Worm (Caenorhabditis elegans) whole organism, L4 larva: ENCODE data around the gene pigs-1.

Experiments used
- D1046.2 ChIP-seq: fragments of 200-800 bp; sonication (Bioruptor generic); IDR thresholded peaks from 2 replicates; pipeline ENCODE4 v1.3.6; 2022; ENCODE audit warnings: missing genetic modification characterization, missing compliant biosample characterization
- F37D6.2 ChIP-seq: sonication (generic microtip); optimal IDR thresholded peaks from 2 replicates; lab custom pipeline; 2016; ENCODE audit warnings: mild to moderate bottlenecking, missing genetic modification characterization, missing compliant biosample characterization
- F44E2.7 ChIP-seq: fragments of 200-800 bp; sonication (Bioruptor generic); IDR thresholded peaks from 2 replicates; pipeline ENCODE4 v2.1.2; 2022; ENCODE audit warnings: missing genetic modification characterization, missing compliant biosample characterization
- T20F7.1 ChIP-seq: fragments of 200-800 bp; sonication (Bioruptor generic); optimal IDR thresholded peaks from 2 replicates; lab custom pipeline; 2018; ENCODE audit warnings: mild to moderate bottlenecking, missing genetic modification characterization, missing compliant biosample characterization
- Y5F2A.4 ChIP-seq: fragments of 200-800 bp; sonication (Bioruptor generic); optimal IDR thresholded peaks from 2 replicates; lab custom pipeline; 2018; ENCODE audit warnings: mild to moderate bottlenecking, missing genetic modification characterization, missing compliant biosample characterization
- Y75B8A.6 ChIP-seq: fragments of 200-800 bp; sonication (Bioruptor generic); IDR thresholded peaks from 2 replicates; pipeline ENCODE4 v1.3.6; 2022; ENCODE audit warnings: missing genetic modification reagents, missing genetic modification characterization, missing compliant biosample characterization
- ZK337.2 ChIP-seq: fragments of 200-800 bp; sonication (Bioruptor generic); IDR thresholded peaks from 2 replicates; pipeline ENCODE4 v1.3.6; 2022; ENCODE audit warnings: missing genetic modification reagents, missing genetic modification characterization, missing compliant biosample characterization
- ZK546.5 ChIP-seq, 2 experiments: sonication (generic microtip); optimal IDR thresholded peaks; 2 replicates each; lab custom pipeline; 2017; ENCODE audit warnings: missing biosample characterization in 2 of 2, missing genetic modification characterization in 2 of 2
- aha-1 ChIP-seq: fragments of 150-350 bp; peaks from one replicate; lab custom pipeline; 2014; ENCODE audit warnings: missing biosample characterization, missing genetic modification characterization
- arid-1 ChIP-seq: fragments of 200-800 bp; sonication (Bioruptor generic); conservative IDR thresholded peaks from 2 replicates; pipeline ENCODE4 v1.3.6; 2022; ENCODE audit warnings: missing genetic modification reagents, missing genetic modification characterization, missing compliant biosample characterization
- attf-4 ChIP-seq: sonication (generic microtip); optimal IDR thresholded peaks from 3 replicates; lab custom pipeline; 2017; ENCODE audit warnings: missing biosample characterization, missing genetic modification characterization
- ceh-28 ChIP-seq: fragments of 150-350 bp; optimal IDR thresholded peaks from 2 replicates; lab custom pipeline; 2014; ENCODE audit warnings: missing biosample characterization, missing genetic modification reagents, missing genetic modification characterization
- ces-1 ChIP-seq: fragments of 150-350 bp; sonication (generic microtip); optimal IDR thresholded peaks from 4 replicates; lab custom pipeline; 2014; ENCODE audit warnings: missing biosample characterization, missing genetic modification reagents, missing genetic modification characterization
- ctbp-1 ChIP-seq: fragments of 200-800 bp; sonication (Bioruptor generic); IDR thresholded peaks from 2 replicates; pipeline ENCODE4 v1.3.6; 2022; ENCODE audit warnings: missing genetic modification reagents, missing genetic modification characterization, missing compliant biosample characterization
- daf-8 ChIP-seq: fragments of 200-800 bp; sonication (Bioruptor generic); IDR thresholded peaks from 2 replicates; pipeline ENCODE4 v1.3.6; 2022; ENCODE audit warnings: missing genetic modification characterization, missing compliant biosample characterization
- dmd-6 ChIP-seq: fragments of 200-800 bp; sonication (Bioruptor generic); IDR thresholded peaks from 2 replicates; pipeline ENCODE4 v1.3.6; 2022; ENCODE audit warnings: missing genetic modification reagents, missing genetic modification characterization, missing compliant biosample characterization
- dpl-1 ChIP-seq: fragments of 150-350 bp; optimal IDR thresholded peaks from 2 replicates; lab custom pipeline; 2014; ENCODE audit warnings: missing biosample characterization, missing genetic modification reagents, missing genetic modification characterization
- duxl-1 ChIP-seq: sonication (generic microtip); optimal IDR thresholded peaks from 2 replicates; lab custom pipeline; 2016; ENCODE audit warnings: mild to moderate bottlenecking, missing genetic modification characterization, moderate library complexity, missing compliant biosample characterization; ENCODE audit not compliant: poor library complexity
- dve-1 ChIP-seq: sonication (generic microtip); optimal IDR thresholded peaks from 2 replicates; lab custom pipeline; 2017; ENCODE audit warnings: antibody characterized with exemption, mild to moderate bottlenecking, missing genetic modification characterization, missing compliant biosample characterization; ENCODE audit not compliant: insufficient read depth
- egl-43 ChIP-seq: fragments of 200-800 bp; sonication (Bioruptor generic); IDR thresholded peaks from 2 replicates; pipeline ENCODE4 v1.3.6; 2022; ENCODE audit warnings: missing genetic modification reagents, missing genetic modification characterization, missing compliant biosample characterization
- fos-1 ChIP-seq: fragments of 150-350 bp; optimal IDR thresholded peaks from 2 replicates; lab custom pipeline; 2014; ENCODE audit warnings: missing biosample characterization, missing genetic modification characterization
- gei-8 ChIP-seq: fragments of 200-800 bp; sonication (Bioruptor generic); optimal IDR thresholded peaks from 2 replicates; lab custom pipeline; 2018; ENCODE audit warnings: mild to moderate bottlenecking, missing genetic modification characterization, missing compliant biosample characterization
- hif-1 ChIP-seq, 2 experiments: sonication (generic microtip); optimal IDR thresholded peaks; 2 replicates each; lab custom pipeline; 2016 to 2017; ENCODE audit warnings: missing compliant biosample characterization in 2 of 2, missing genetic modification characterization in 2 of 2, missing genetic modification reagents in 2 of 2, missing genotype in 2 of 2, mild to moderate bottlenecking in 1 of 2
- lim-7 ChIP-seq: fragments of 200-800 bp; sonication (Bioruptor generic); IDR thresholded peaks from 2 replicates; pipeline ENCODE4 v1.3.6; 2022; ENCODE audit warnings: missing genetic modification characterization, missing compliant biosample characterization
- lin-13 ChIP-seq: fragments of 150-350 bp; optimal IDR thresholded peaks from 2 replicates; lab custom pipeline; 2014; ENCODE audit warnings: missing biosample characterization, missing genetic modification reagents, missing genetic modification characterization
- lin-38 ChIP-seq: fragments of 200-800 bp; sonication (Bioruptor generic); IDR thresholded peaks from 2 replicates; pipeline ENCODE4 v1.3.6; 2022; ENCODE audit warnings: missing genetic modification reagents, missing genetic modification characterization, missing compliant biosample characterization
- madf-5 ChIP-seq, 2 experiments: fragments of 200-800 bp; sonication (Bioruptor generic); IDR thresholded peaks; 2 replicates each; pipeline ENCODE4 v1.3.6; 2022; ENCODE audit warnings: missing compliant biosample characterization in 2 of 2, missing genetic modification characterization in 2 of 2
- madf-9 ChIP-seq: fragments of 200-800 bp; sonication (Bioruptor generic); conservative IDR thresholded peaks from 2 replicates; pipeline ENCODE4 v1.3.6; 2022; ENCODE audit warnings: missing genetic modification reagents, missing genetic modification characterization, missing compliant biosample characterization
- mdl-1 ChIP-seq, 2 experiments: fragments of 150-350 bp in 1 of 2; sonication (generic microtip) in 1 of 2; optimal IDR thresholded peaks; 2 replicates each; lab custom pipeline; 2014 to 2017; ENCODE audit warnings: missing biosample characterization in 2 of 2, missing genetic modification characterization in 2 of 2
- mes-2 ChIP-seq: sonication (generic microtip); optimal IDR thresholded peaks from 2 replicates; lab custom pipeline; 2016; ENCODE audit warnings: missing genotype, mild to moderate bottlenecking, missing genetic modification characterization, missing compliant biosample characterization; ENCODE audit not compliant: poor library complexity, severe bottlenecking
- mxl-2 ChIP-seq: fragments of 200-800 bp; sonication (Bioruptor generic); conservative IDR thresholded peaks from 2 replicates; pipeline ENCODE4 v1.3.6; 2022; ENCODE audit warnings: missing genetic modification reagents, missing genetic modification characterization, missing compliant biosample characterization
- nhr-10 ChIP-seq: fragments of 150-350 bp; optimal IDR thresholded peaks from 2 replicates; lab custom pipeline; 2014; ENCODE audit warnings: missing biosample characterization, missing genetic modification characterization
- nhr-11 ChIP-seq: fragments of 150-350 bp; optimal IDR thresholded peaks from 2 replicates; lab custom pipeline; 2014; ENCODE audit warnings: missing biosample characterization, missing genetic modification characterization
- nhr-237 ChIP-seq: sonication (generic microtip); optimal IDR thresholded peaks from 2 replicates; lab custom pipeline; 2017; ENCODE audit warnings: missing biosample characterization, missing genetic modification characterization
- nhr-28 ChIP-seq: fragments of 150-350 bp; optimal IDR thresholded peaks from 2 replicates; lab custom pipeline; 2014; ENCODE audit warnings: missing biosample characterization, missing genetic modification characterization
- nhr-42 ChIP-seq: fragments of 200-800 bp; sonication (Bioruptor generic); IDR thresholded peaks from 2 replicates; pipeline ENCODE4 v1.3.6; 2022; ENCODE audit warnings: missing genetic modification characterization, missing compliant biosample characterization
- nhr-76 ChIP-seq: fragments of 150-350 bp; optimal IDR thresholded peaks from 2 replicates; lab custom pipeline; 2014; ENCODE audit warnings: missing biosample characterization, missing genetic modification characterization
- nhr-77 ChIP-seq: fragments of 150-350 bp; optimal IDR thresholded peaks from 2 replicates; lab custom pipeline; 2014; ENCODE audit warnings: missing biosample characterization, missing genetic modification characterization
- rbr-2 ChIP-seq: sonication (generic microtip); optimal IDR thresholded peaks from 2 replicates; lab custom pipeline; 2016; ENCODE audit warnings: missing genotype, missing genetic modification characterization, missing compliant biosample characterization
- saeg-2 ChIP-seq: fragments of 200-800 bp; sonication (Bioruptor generic); IDR thresholded peaks from 2 replicates; pipeline ENCODE4 v1.3.6; 2022; ENCODE audit warnings: missing genetic modification reagents, missing genetic modification characterization, missing compliant biosample characterization
- sdz-12 ChIP-seq: fragments of 200-800 bp; sonication (Bioruptor generic); optimal IDR thresholded peaks from 2 replicates; lab custom pipeline; 2018; ENCODE audit warnings: mild to moderate bottlenecking, missing genetic modification characterization, missing compliant biosample characterization
- snpc-4 ChIP-seq: fragments of 150-350 bp; optimal IDR thresholded peaks from 2 replicates; lab custom pipeline; 2014; ENCODE audit warnings: missing biosample characterization, missing genetic modification characterization
- spr-1 ChIP-seq: sonication (generic microtip); optimal IDR thresholded peaks from 2 replicates; lab custom pipeline; 2016; ENCODE audit warnings: mild to moderate bottlenecking, missing genetic modification characterization, missing compliant biosample characterization
- spr-3 ChIP-seq: fragments of 200-800 bp; sonication (Bioruptor generic); optimal IDR thresholded peaks from 2 replicates; lab custom pipeline; 2018; ENCODE audit warnings: mild to moderate bottlenecking, missing genetic modification characterization, missing compliant biosample characterization
- unc-39 ChIP-seq: sonication (generic microtip); optimal IDR thresholded peaks from 2 replicates; lab custom pipeline; 2017; ENCODE audit warnings: missing biosample characterization, missing genetic modification characterization
- unc-62 ChIP-seq, 3 experiments: fragments of 150-350 bp in 1 of 3; sonication (generic microtip); optimal IDR thresholded peaks in 2 of 3; peaks in 1 of 3; 1 replicate in 1 of 3; 2 replicates in 2 of 3; lab custom pipeline; 2014 to 2017; ENCODE audit warnings: missing biosample characterization in 3 of 3, missing genetic modification characterization in 3 of 3, missing genetic modification reagents in 3 of 3, missing genotype in 1 of 3
- zag-1 ChIP-seq: fragments of 150-350 bp; optimal IDR thresholded peaks from 2 replicates; lab custom pipeline; 2014; ENCODE audit warnings: missing biosample characterization, missing genetic modification characterization
- zfp-2 ChIP-seq: sonication (generic microtip); optimal IDR thresholded peaks from 2 replicates; lab custom pipeline; 2016; ENCODE audit warnings: mild to moderate bottlenecking, missing genetic modification characterization, missing compliant biosample characterization
- zfp-3 ChIP-seq: fragments of 200-800 bp; sonication (Bioruptor generic); conservative IDR thresholded peaks from 2 replicates; pipeline ENCODE4 v1.3.6; 2022; ENCODE audit warnings: missing genetic modification reagents, missing genetic modification characterization, missing compliant biosample characterization
- zip-11 ChIP-seq: fragments of 200-800 bp; sonication (Bioruptor generic); IDR thresholded peaks from 2 replicates; pipeline ENCODE4 v1.3.6; 2022; ENCODE audit warnings: missing genetic modification characterization, missing compliant biosample characterization
- zip-2 ChIP-seq: fragments of 150-350 bp; optimal IDR thresholded peaks from 2 replicates; lab custom pipeline; 2014; ENCODE audit warnings: missing biosample characterization, missing genetic modification characterization

The pigs-1 gene

ce11 chrIV:10151439-10151997 lies 2.7 kb upstream of the pigs-1 start, which contains the start of gene copg-1 (continued):
- TF ChIP-seq attf-4, result no peak
- TF ChIP-seq D1046.2 (GFP tag; lab: Robert Waterston, UW), result no peak
- TF ChIP-seq F37D6.2 (tag; lab: Kevin White, UChicago), result no peak
- TF ChIP-seq zfp-3 (GFP tag; lab: Robert Waterston, UW), result no peak
- no peak for TF ChIP-seq ZK546.5 (tag; optimal IDR thresholded peaks at IDR 0.05; lab: Kevin White, UChicago)
- peak; percentile 55 for TF ChIP-seq ces-1 (GFP tag; lab: Kevin White, UChicago)
- TF ChIP-seq lin-38 (GFP tag; lab: Robert Waterston, UW), result peak; percentile 39; the same call in 1 of the 2 replicates
- TF ChIP-seq nhr-77, result no peak
- peak; percentile 74 for TF ChIP-seq aha-1
- no peak for TF ChIP-seq sdz-12 (GFP tag; lab: Kevin White, UChicago)
- TF ChIP-seq mxl-2 (GFP tag; lab: Robert Waterston, UW), result no peak
- TF ChIP-seq T20F7.1 (GFP tag; lab: Kevin White, UChicago), result peak; percentile 52
- no peak for TF ChIP-seq spr-3 (GFP tag; lab: Kevin White, UChicago)
- TF ChIP-seq zip-2 (tag; lab: Kevin White, UChicago), result no peak
- no peak for TF ChIP-seq nhr-11 (tag; lab: Kevin White, UChicago)
- no peak for TF ChIP-seq madf-5 (GFP tag; IDR thresholded peaks at IDR 0.05; lab: Robert Waterston, UW)
- TF ChIP-seq mdl-1 (tag; optimal IDR thresholded peaks at IDR 0.05; lab: Kevin White, UChicago), result peak in 1 of 2 experiments; percentile 9
- TF ChIP-seq zag-1, result no peak
- peak; percentile 42 for TF ChIP-seq lin-13 (GFP tag; lab: Kevin White, UChicago)
- TF ChIP-seq unc-39 (tag; lab: Kevin White, UChicago), result no peak
- TF ChIP-seq ceh-28 (tag; lab: Kevin White, UChicago), result no peak
- peak; percentile 55 for TF ChIP-seq dpl-1 (GFP tag; lab: Kevin White, UChicago)
- no peak for TF ChIP-seq zip-11 (GFP tag; lab: Robert Waterston, UW)
- no peak for TF ChIP-seq fos-1
- TF ChIP-seq rbr-2 (tag; lab: Kevin White, UChicago), result peak; percentile 19
- no peak for TF ChIP-seq snpc-4 (tag; lab: Kevin White, UChicago)
- TF ChIP-seq mes-2 (tag; lab: Kevin White, UChicago), result peak; percentile 77
- TF ChIP-seq zfp-2 (tag; lab: Kevin White, UChicago), result no peak
- no peak for TF ChIP-seq daf-8 (GFP tag; lab: Robert Waterston, UW)
- TF ChIP-seq ctbp-1 (GFP tag; lab: Robert Waterston, UW), result 0 out of 2 replicates have a peak, but pooled peaks have one; percentile 16
- TF ChIP-seq nhr-10, result no peak
- TF ChIP-seq unc-62 (GFP tag; optimal IDR thresholded peaks at IDR 0.05 in 1 of 2; lab: Kevin White, UChicago), result no peak
- no peak for TF ChIP-seq unc-62 (tag; optimal IDR thresholded peaks at IDR 0.05; lab: Kevin White, UChicago)
- TF ChIP-seq nhr-76, result no peak
- TF ChIP-seq dmd-6 (GFP tag; lab: Robert Waterston, UW), result 0 out of 2 replicates have a peak, but pooled peaks have one; percentile 7
- TF ChIP-seq F44E2.7 (GFP tag; lab: Robert Waterston, UW), result no peak
- no peak for TF ChIP-seq nhr-42 (GFP tag; lab: Robert Waterston, UW)
- no peak for TF ChIP-seq arid-1 (GFP tag; lab: Robert Waterston, UW)
- no peak for TF ChIP-seq Y5F2A.4 (GFP tag; lab: Kevin White, UChicago)
- TF ChIP-seq nhr-237 (tag; lab: Kevin White, UChicago), result no peak
- TF ChIP-seq hif-1 (tag; optimal IDR thresholded peaks at IDR 0.05; lab: Kevin White, UChicago), result no peak
- no peak for TF ChIP-seq gei-8 (GFP tag; lab: Kevin White, UChicago)
- TF ChIP-seq spr-1 (tag; lab: Kevin White, UChicago), result no peak
- TF ChIP-seq dve-1, result peak; percentile 39
- no peak for TF ChIP-seq lim-7
- no peak for TF ChIP-seq saeg-2 (GFP tag; lab: Robert Waterston, UW)
- TF ChIP-seq madf-9 (GFP tag; lab: Robert Waterston, UW), result no peak
- no peak for TF ChIP-seq egl-43 (GFP tag; lab: Robert Waterston, UW)
- no peak for TF ChIP-seq duxl-1
- no peak for TF ChIP-seq Y75B8A.6
- TF ChIP-seq nhr-28 (tag; lab: Kevin White, UChicago), result peak; percentile 28
- no peak for TF ChIP-seq ZK337.2 (GFP tag; lab: Robert Waterston, UW)
